Fruit fly (Drosophila melanogaster) whole organism, pupa: Measurements from ENCODE around the gene Smug.

Experiments used
- CG10348 ChIP-seq: fragments of 200-800 bp; sonication (Bioruptor generic); IDR thresholded peaks from 2 replicates; pipeline ENCODE4 v1.3.6; 2022; ENCODE audit warnings: missing biosample characterization, missing genetic modification characterization
- CG12605 ChIP-seq: fragments of 200-800 bp; sonication (Bioruptor generic); IDR thresholded peaks from 2 replicates; pipeline ENCODE4 v1.3.6; 2022; ENCODE audit warnings: missing biosample characterization, missing genetic modification characterization
- CG13204 ChIP-seq: fragments of 200-800 bp; sonication (Bioruptor generic); optimal IDR thresholded peaks from 2 replicates; lab custom pipeline; 2018; ENCODE audit warnings: missing biosample characterization, mild to moderate bottlenecking, missing genetic modification characterization, moderate library complexity
- CG14655 ChIP-seq: fragments of 200-800 bp; sonication (Bioruptor generic); optimal IDR thresholded peaks from 3 replicates; lab custom pipeline; 2017; ENCODE audit warnings: mild to moderate bottlenecking, missing biosample characterization, missing genetic modification reagents, missing genetic modification characterization
- CG15710 ChIP-seq: fragments of 200-800 bp; sonication (Bioruptor generic); optimal IDR thresholded peaks from 2 replicates; lab custom pipeline; 2018; ENCODE audit warnings: missing biosample characterization, mild to moderate bottlenecking, missing genetic modification characterization, moderate library complexity
- CG17806 ChIP-seq: fragments of 200-800 bp; sonication (Bioruptor generic); optimal IDR thresholded peaks from 2 replicates; lab custom pipeline; 2018; ENCODE audit warnings: missing biosample characterization, mild to moderate bottlenecking, missing genetic modification characterization, moderate library complexity
- CG32121 ChIP-seq: fragments of 200-800 bp; sonication (Bioruptor generic); IDR thresholded peaks from 2 replicates; pipeline ENCODE4 v1.3.6; 2022; ENCODE audit warnings: missing biosample characterization, missing genetic modification characterization
- CG34367 ChIP-seq: fragments of 200-800 bp; sonication (Bioruptor generic); optimal IDR thresholded peaks from 2 replicates; lab custom pipeline; 2018; ENCODE audit warnings: missing biosample characterization, mild to moderate bottlenecking, missing genetic modification characterization
- CG4496 ChIP-seq: fragments of 200-800 bp; sonication (Bioruptor generic); IDR thresholded peaks from 3 replicates; pipeline ENCODE4 v1.3.6; 2022; ENCODE audit warnings: missing biosample characterization, missing genetic modification characterization
- CG8159 ChIP-seq: fragments of 200-800 bp; sonication (Bioruptor generic); optimal IDR thresholded peaks from 3 replicates; lab custom pipeline; 2018; ENCODE audit warnings: missing biosample characterization, mild to moderate bottlenecking, missing genetic modification characterization, moderate library complexity
- CG8301 ChIP-seq: fragments of 200-800 bp; sonication (Bioruptor generic); optimal IDR thresholded peaks from 2 replicates; lab custom pipeline; 2018; ENCODE audit warnings: missing biosample characterization, mild to moderate bottlenecking, missing genetic modification characterization
- CG9948 ChIP-seq: fragments of 200-800 bp; sonication (Bioruptor generic); optimal IDR thresholded peaks from 2 replicates; lab custom pipeline; 2018; ENCODE audit warnings: missing biosample characterization, mild to moderate bottlenecking, missing genetic modification characterization, moderate library complexity
- D1 ChIP-seq: fragments of 200-800 bp; sonication (Bioruptor generic); optimal IDR thresholded peaks from 2 replicates; lab custom pipeline; 2018; ENCODE audit warnings: missing biosample characterization, mild to moderate bottlenecking, missing genetic modification characterization, moderate library complexity
- EcR ChIP-seq: fragments of 200-800 bp; sonication (Bioruptor generic); optimal IDR thresholded peaks from 3 replicates; lab custom pipeline; 2019; ENCODE audit warnings: missing biosample characterization, missing genetic modification characterization, mild to moderate bottlenecking, moderate library complexity, missing genetic modification reagents
- Ets98B ChIP-seq: fragments of 200-800 bp; sonication (Bioruptor generic); IDR thresholded peaks from 2 replicates; pipeline ENCODE4 v1.3.6; 2022; ENCODE audit warnings: missing biosample characterization, missing genetic modification characterization
- Pif1A ChIP-seq: fragments of 200-800 bp; sonication (Bioruptor generic); optimal IDR thresholded peaks from 3 replicates; lab custom pipeline; 2016; ENCODE audit warnings: missing biosample characterization, missing genetic modification characterization
- Pif1B ChIP-seq: fragments of 200-800 bp; sonication (Bioruptor generic); optimal IDR thresholded peaks from 3 replicates; lab custom pipeline; 2016; ENCODE audit warnings: missing biosample characterization, missing genetic modification characterization
- Snoo ChIP-seq: fragments of 200-800 bp; sonication (Bioruptor generic); optimal IDR thresholded peaks from 3 replicates; lab custom pipeline; 2017; ENCODE audit warnings: missing biosample characterization, mild to moderate bottlenecking, missing genetic modification characterization, inconsistent platforms
- fd96Ca ChIP-seq: fragments of 200-800 bp; sonication (Bioruptor generic); IDR thresholded peaks from 3 replicates; pipeline ENCODE4 v1.3.6; 2022; ENCODE audit warnings: missing biosample characterization, missing genetic modification characterization
- gl ChIP-seq: fragments of 200-800 bp; sonication (Bioruptor generic); optimal IDR thresholded peaks from 2 replicates; lab custom pipeline; 2018; ENCODE audit warnings: missing biosample characterization, mild to moderate bottlenecking, missing genetic modification characterization
- rn ChIP-seq: fragments of 200-800 bp; sonication (Bioruptor generic); IDR thresholded peaks from 2 replicates; pipeline ENCODE4 v1.3.6; 2022; ENCODE audit warnings: missing biosample characterization, missing genetic modification characterization

Smug gene

dm6 chr3R:17150287-17150686 lies at the start of gene Smug:
Smug (plus strand) TSS chr3R:17150587.
- TF ChIP-seq gl (tag; lab: Kevin White, UChicago) (no peak), Ets98B (GFP tag; lab: Robert Waterston, UW) (no peak), Snoo (tag; lab: Kevin White, UChicago) (no peak)

DNA sequence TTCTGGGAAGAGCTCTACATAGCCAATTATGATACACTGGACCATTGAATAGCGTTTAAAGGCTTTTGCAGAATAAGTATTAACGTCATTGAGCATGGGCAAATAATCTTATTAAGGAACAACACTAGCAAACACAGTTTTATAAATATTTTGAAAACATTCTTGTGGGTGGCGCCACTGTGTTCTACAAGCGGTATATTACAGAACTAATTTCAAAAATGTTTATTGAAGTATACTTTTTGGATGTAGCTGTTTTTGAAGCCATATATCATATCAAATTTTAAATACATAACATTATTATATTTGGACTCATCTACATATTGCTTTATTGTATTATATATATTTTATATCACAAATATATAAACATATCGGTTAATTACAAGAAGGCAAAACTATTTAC lies 41.5 kb upstream of the Smug start:
- TF ChIP-seq CG32121 (GFP tag; lab: Robert Waterston, UW) = no peak
- TF ChIP-seq CG15710 = no peak
- no peak for TF ChIP-seq CG14655 (GFP tag; lab: Kevin White, UChicago)
- no peak for TF ChIP-seq CG9948 (tag; lab: Kevin White, UChicago)
- TF ChIP-seq Pif1B (GFP tag; lab: Kevin White, UChicago) = no peak

DNA sequence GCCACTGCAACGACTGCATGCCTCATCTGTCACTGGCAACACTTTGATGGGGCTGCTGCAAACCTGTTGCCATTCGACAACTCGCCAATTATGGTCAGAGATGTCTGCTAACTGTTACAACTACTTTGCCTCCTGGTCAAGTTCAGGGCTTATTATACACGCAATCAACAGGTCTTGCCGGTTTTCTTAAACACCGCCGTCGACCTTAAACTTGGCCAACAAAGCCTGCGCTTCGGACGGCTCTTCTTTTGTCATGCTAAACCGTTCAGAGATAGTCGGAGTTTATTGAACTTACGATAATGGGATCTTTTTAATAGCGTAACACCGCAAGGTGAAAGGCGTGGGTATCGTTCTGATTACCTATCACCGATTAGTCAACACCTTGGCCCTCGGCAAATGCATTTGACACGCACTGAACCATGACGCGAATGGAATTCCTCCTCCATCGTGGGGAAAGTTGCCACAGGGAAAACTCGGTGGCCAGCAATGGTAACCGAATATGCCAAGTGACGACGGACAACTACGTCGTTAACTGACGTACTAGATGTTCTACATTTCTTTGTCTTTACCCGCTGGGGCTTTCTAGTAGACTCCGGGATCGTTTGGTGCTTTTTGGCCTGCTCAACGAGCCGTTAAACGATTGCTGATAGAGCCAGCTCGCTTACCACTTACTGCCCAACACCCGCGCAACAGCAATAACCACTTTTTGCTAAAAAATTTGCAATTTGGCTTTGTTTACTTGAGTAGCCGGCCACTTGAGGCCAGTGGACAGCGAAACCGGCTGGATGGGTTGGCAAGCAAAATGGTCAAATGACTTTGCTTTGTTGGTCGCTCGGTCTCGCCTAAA lies 39.3 kb upstream of the Smug start:
- no peak for TF ChIP-seq CG10348 (GFP tag; lab: Robert Waterston, UW)
- TF ChIP-seq EcR (GFP tag; lab: Kevin White, UChicago) = peak; percentile 96

DNA sequence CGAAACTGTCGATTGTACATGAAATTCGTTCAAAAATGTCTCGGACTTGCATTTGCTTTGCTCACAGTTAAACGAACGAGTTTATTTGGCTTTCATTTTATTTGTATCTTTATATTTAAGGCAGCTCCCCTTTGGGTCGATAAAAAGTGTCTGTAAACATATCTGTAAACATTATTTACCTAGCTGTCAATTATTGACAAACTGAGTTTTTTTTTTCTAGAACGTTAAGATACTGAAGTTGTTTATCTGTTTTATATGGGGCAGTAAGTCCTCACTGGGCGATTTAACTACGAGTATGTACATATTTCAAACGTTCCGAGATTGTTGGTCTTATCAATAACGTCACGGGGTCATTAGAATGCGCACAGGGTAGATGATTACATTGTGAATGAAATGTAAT lies 34.7 kb upstream of the Smug start:
- TF ChIP-seq Snoo (tag; lab: Kevin White, UChicago) (no peak), D1 (no peak), CG34367 (tag; lab: Kevin White, UChicago) (no peak), CG4496 (no peak), CG13204 (no peak)

DNA sequence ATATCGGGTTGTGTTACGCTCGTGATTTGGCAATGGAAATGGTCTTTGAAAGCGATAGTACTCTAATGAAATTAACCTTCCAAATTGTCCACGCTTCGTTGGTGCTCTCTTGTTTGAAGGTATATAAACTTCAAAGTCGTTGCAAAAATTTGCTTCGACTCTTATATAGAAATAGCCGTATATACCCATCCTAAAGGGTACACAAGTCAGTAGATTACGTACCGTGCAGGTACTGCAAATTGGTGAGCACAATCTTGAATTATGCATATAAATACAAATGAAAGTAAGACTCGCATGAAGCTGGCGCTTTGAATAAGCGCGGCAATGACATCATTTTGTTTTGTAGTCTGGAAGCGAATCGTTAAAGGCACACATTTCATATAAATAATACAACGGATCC lies 34.2 kb upstream of the Smug start:
- TF ChIP-seq CG13204 (no peak), CG14655 (GFP tag; lab: Kevin White, UChicago) (no peak), CG8159 (tag; lab: Kevin White, UChicago) (peak; percentile 43), CG10348 (GFP tag; lab: Robert Waterston, UW) (no peak), CG17806 (peak; percentile 14), CG32121 (GFP tag; lab: Robert Waterston, UW) (no peak), fd96Ca (no peak), CG4496 (peak; percentile 46; the same call in 2 of the 3 replicates)
- TF ChIP-seq, all 21 proteins: peak for 3

- TF ChIP-seq EcR (GFP tag; lab: Kevin White, UChicago) = peak; percentile 80
- peak; percentile 52 for TF ChIP-seq CG34367 (tag; lab: Kevin White, UChicago)
- no peak for TF ChIP-seq CG12605 (GFP tag; lab: Robert Waterston, UW)
- TF ChIP-seq rn (GFP tag; lab: Robert Waterston, UW) = no peak
- peak; percentile 69 for TF ChIP-seq CG15710
- peak; percentile 7 for TF ChIP-seq CG17806
- TF ChIP-seq CG10348 (GFP tag; lab: Robert Waterston, UW) = no peak
- TF ChIP-seq D1 = no peak
- no peak for TF ChIP-seq CG32121 (GFP tag; lab: Robert Waterston, UW)
- peak; percentile 37 for TF ChIP-seq CG8301 (tag; lab: Kevin White, UChicago)
- peak; percentile 66 for TF ChIP-seq Snoo (tag; lab: Kevin White, UChicago)
- peak; percentile 36; the same call in 1 of the 3 replicates for TF ChIP-seq CG4496
- TF ChIP-seq fd96Ca = 0 out of 3 replicates have a peak, but pooled peaks have one; percentile 47
- TF ChIP-seq CG8159 (tag; lab: Kevin White, UChicago) = peak; percentile 63
- TF ChIP-seq Pif1B (GFP tag; lab: Kevin White, UChicago) = peak; percentile 32
- TF ChIP-seq Ets98B (GFP tag; lab: Robert Waterston, UW) = no peak
- TF ChIP-seq CG9948 (tag; lab: Kevin White, UChicago) = peak; percentile 56
- peak; percentile 6 for TF ChIP-seq CG13204
- peak; percentile 12 for TF ChIP-seq Pif1A (GFP tag; lab: Kevin White, UChicago)
- peak; percentile 60 for TF ChIP-seq CG14655 (GFP tag; lab: Kevin White, UChicago)
- TF ChIP-seq gl (tag; lab: Kevin White, UChicago) = no peak
Observed at dm6 chr3R:17117607-17118327, 32.6 kb upstream of the Smug start.

DNA sequence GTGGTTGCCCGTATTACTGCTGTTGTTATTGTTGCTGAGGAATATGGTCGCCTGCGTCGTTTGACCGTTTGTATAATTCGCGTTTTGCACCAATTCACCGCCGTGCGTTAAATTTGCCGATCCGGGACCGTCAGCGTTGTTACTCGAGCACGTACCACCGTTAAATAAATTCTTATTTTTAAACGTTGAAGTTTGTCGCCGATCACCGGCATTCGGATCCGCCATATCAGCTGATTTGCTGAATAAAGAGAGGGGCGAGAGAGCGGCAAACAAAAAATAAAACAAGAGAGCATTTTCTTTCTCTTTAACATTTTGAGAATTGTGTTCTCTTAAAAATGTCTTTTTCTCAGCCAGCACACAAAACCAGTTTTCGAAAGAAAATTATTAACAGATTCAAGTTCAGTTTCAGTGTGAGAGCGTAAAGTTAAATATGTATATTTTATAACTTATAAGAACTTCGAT lies 31.4 kb upstream of the Smug start:
- TF ChIP-seq fd96Ca = no peak
- peak; percentile 16 for TF ChIP-seq EcR (GFP tag; lab: Kevin White, UChicago)
- TF ChIP-seq Snoo (tag; lab: Kevin White, UChicago) = no peak
- TF ChIP-seq Pif1A (GFP tag; lab: Kevin White, UChicago) = peak; percentile 43
- TF ChIP-seq CG9948 (tag; lab: Kevin White, UChicago) = no peak
- TF ChIP-seq CG17806 = no peak
- TF ChIP-seq CG4496 = peak; percentile 47; the same call in 1 of the 3 replicates
- TF ChIP-seq Pif1B (GFP tag; lab: Kevin White, UChicago) = peak; percentile 20
- no peak for TF ChIP-seq gl (tag; lab: Kevin White, UChicago)
- no peak for TF ChIP-seq CG8159 (tag; lab: Kevin White, UChicago)
- no peak for TF ChIP-seq CG13204
- TF ChIP-seq CG14655 (GFP tag; lab: Kevin White, UChicago) = no peak
- TF ChIP-seq CG32121 (GFP tag; lab: Robert Waterston, UW) = no peak
- no peak for TF ChIP-seq CG15710
- no peak for TF ChIP-seq D1
- no peak for TF ChIP-seq rn (GFP tag; lab: Robert Waterston, UW)
- peak; percentile 63 for TF ChIP-seq CG12605 (GFP tag; lab: Robert Waterston, UW)
- no peak for TF ChIP-seq CG8301 (tag; lab: Kevin White, UChicago)
- TF ChIP-seq CG34367 (tag; lab: Kevin White, UChicago) = no peak
